Worm (Caenorhabditis elegans) whole organism, L4 larva: ENCODE measurements around the gene C30G7.2.

Experiments used
- ctbp-1 ChIP-seq: fragments of 200-800 bp; sonication (Bioruptor generic); IDR thresholded peaks from 2 replicates; pipeline ENCODE4 v1.3.6; 2022; ENCODE audit warnings: missing genetic modification reagents, missing genetic modification characterization, missing compliant biosample characterization
- daf-12 ChIP-seq: fragments of 150-350 bp; optimal IDR thresholded peaks from 2 replicates; lab custom pipeline; 2014; ENCODE audit warnings: missing biosample characterization, missing genetic modification reagents, missing genetic modification characterization
- mxl-2 ChIP-seq: fragments of 200-800 bp; sonication (Bioruptor generic); conservative IDR thresholded peaks from 2 replicates; pipeline ENCODE4 v1.3.6; 2022; ENCODE audit warnings: missing genetic modification reagents, missing genetic modification characterization, missing compliant biosample characterization
- nhr-11 ChIP-seq: fragments of 150-350 bp; optimal IDR thresholded peaks from 2 replicates; lab custom pipeline; 2014; ENCODE audit warnings: missing biosample characterization, missing genetic modification characterization
- nhr-6 ChIP-seq: fragments of 150-350 bp; optimal IDR thresholded peaks from 2 replicates; lab custom pipeline; 2014; ENCODE audit warnings: missing biosample characterization, missing genetic modification characterization
- pha-4 ChIP-seq, 2 experiments: fragments of 150-350 bp in 1 of 2; fragments of 200-800 bp in 1 of 2; sonication (Bioruptor generic) in 1 of 2; IDR thresholded peaks in 1 of 2; optimal IDR thresholded peaks in 1 of 2; 2 replicates each; pipeline versions ENCODE4 v1.3.6 to Lab custom; 2014 to 2022; ENCODE audit warnings: missing genetic modification characterization in 2 of 2, missing genetic modification reagents in 2 of 2, missing biosample characterization in 1 of 2, missing compliant biosample characterization in 1 of 2
- skn-1 ChIP-seq: fragments of 150-350 bp; optimal IDR thresholded peaks from 2 replicates; lab custom pipeline; 2014; ENCODE audit warnings: missing biosample characterization, missing genetic modification characterization
- zag-1 ChIP-seq: fragments of 150-350 bp; optimal IDR thresholded peaks from 2 replicates; lab custom pipeline; 2014; ENCODE audit warnings: missing biosample characterization, missing genetic modification characterization
- zip-11 ChIP-seq: fragments of 200-800 bp; sonication (Bioruptor generic); IDR thresholded peaks from 2 replicates; pipeline ENCODE4 v1.3.6; 2022; ENCODE audit warnings: missing genetic modification characterization, missing compliant biosample characterization

DNA sequence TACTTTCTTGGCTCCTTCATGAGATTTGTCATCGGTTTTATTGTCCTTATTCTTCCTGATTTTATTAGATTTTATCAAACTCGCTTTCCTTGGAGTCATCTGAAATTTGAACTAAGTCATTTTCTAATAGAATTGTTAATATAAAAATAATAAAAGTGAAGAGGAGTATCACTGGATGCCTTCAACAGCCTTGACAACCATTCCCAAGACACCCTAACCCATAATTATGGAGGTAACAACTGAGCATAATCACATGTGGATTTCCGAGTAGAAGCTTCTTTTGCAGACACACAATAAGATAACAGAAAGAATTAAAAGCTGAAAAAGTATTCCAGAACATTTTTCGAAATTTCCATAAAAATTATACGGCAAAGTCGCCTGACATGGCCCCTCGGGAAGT is 19.0 kb downstream of the C30G7.2 start, which contains the start of gene F02D8.9:
- TF ChIP-seq nhr-6 (tag; lab: Kevin White, UChicago): no peak
- no peak for TF ChIP-seq pha-4 (GFP tag; IDR thresholded peaks at IDR 0.05; lab: Robert Waterston, UW)
- TF ChIP-seq pha-4 (tag; optimal IDR thresholded peaks at IDR 0.05; lab: Kevin White, UChicago): no peak
- no peak for TF ChIP-seq daf-12 (tag; lab: Kevin White, UChicago)
- no peak for TF ChIP-seq ctbp-1 (GFP tag; lab: Robert Waterston, UW)
- no peak for TF ChIP-seq zip-11 (GFP tag; lab: Robert Waterston, UW)
- TF ChIP-seq zag-1 (tag; lab: Kevin White, UChicago): no peak
- TF ChIP-seq nhr-11 (tag; lab: Kevin White, UChicago): no peak
- TF ChIP-seq skn-1: no peak
- no peak for TF ChIP-seq mxl-2 (GFP tag; lab: Robert Waterston, UW)
